Worm (Caenorhabditis elegans): ENCODE data around the gene Y113G7B.15.

Y113G7B.15 gene

ce11 chrV:20196671-20197070, 37.0 kb downstream of the Y113G7B.15 start, which contains the start of gene ftr-1:
TSS of gene ftr-1 (plus strand) at chrV:20196971.
- TF ChIP-seq fax-1 (tag; optimal IDR thresholded peaks at IDR 0.05) (no peak), hlh-15 (tag; optimal IDR thresholded peaks at IDR 0.05) (no peak)

- TF ChIP-seq K09A11.1 (tag; optimal IDR thresholded peaks at IDR 0.05; ENCODE audit: insufficient read depth), result no peak
- no peak for TF ChIP-seq mec-3 (tag; optimal IDR thresholded peaks at IDR 0.05; ENCODE audit: borderline replicate concordance)
- no peak for TF ChIP-seq ceh-34 (tag; optimal IDR thresholded peaks at IDR 0.05)
- no peak for TF ChIP-seq odd-2 (tag; optimal IDR thresholded peaks at IDR 0.05)
- TF ChIP-seq pqm-1 (tag; optimal IDR thresholded peaks at IDR 0.05), result no peak
- no peak for TF ChIP-seq nhr-232 (tag; optimal IDR thresholded peaks at IDR 0.05)
- no peak for TF ChIP-seq dmd-4 (tag; optimal IDR thresholded peaks at IDR 0.05; ENCODE audit: borderline replicate concordance)
- no peak for TF ChIP-seq ama-1 (optimal IDR thresholded peaks at IDR 0.05)
- TF ChIP-seq lin-11 (tag; optimal IDR thresholded peaks at IDR 0.05), result no peak
- no peak for TF ChIP-seq zip-5 (tag; optimal IDR thresholded peaks at IDR 0.05)
- TF ChIP-seq T23F11.4 (GFP tag; optimal IDR thresholded peaks at IDR 0.05), result no peak
- no peak for TF ChIP-seq pat-9 (tag; optimal IDR thresholded peaks at IDR 0.05)
Observed at ce11 chrV:20195451-20196036, 38.1 kb downstream of the Y113G7B.15 start, which contains the start of the genes srh-217 and Y113G7B.28. TSS of gene srh-217 (minus strand) at chrV:20195551. TSS of gene Y113G7B.28 (plus strand) at chrV:20195986.

ce11 chrV:20192102-20192880, 41.4 kb downstream of the Y113G7B.15 start, which contains the start of the genes fbxa-115 and Y113G7B.27:
TSS of gene fbxa-115 (minus strand) at chrV:20192152.
TSS of gene Y113G7B.27 (plus strand) at chrV:20192830.
- TF ChIP-seq F13H6.1 (tag; optimal IDR thresholded peaks at IDR 0.05) (no peak), ama-1 (optimal IDR thresholded peaks at IDR 0.05) (no peak), madf-2 (tag; optimal IDR thresholded peaks at IDR 0.05) (no peak), ceh-24 (tag; optimal IDR thresholded peaks at IDR 0.05) (no peak)

ce11 chrV:20188790-20189189, 44.9 kb downstream of the Y113G7B.15 start, which contains the start of gene fbxa-116:
TSS of gene fbxa-116 (minus strand) at chrV:20188890.
- no peak for TF ChIP-seq hlh-30 (tag; optimal IDR thresholded peaks at IDR 0.05; ENCODE audit: insufficient read depth)
- no peak for TF ChIP-seq hlh-6 (tag; optimal IDR thresholded peaks at IDR 0.05)
- no peak for TF ChIP-seq pqm-1 (tag; optimal IDR thresholded peaks at IDR 0.05)
- TF ChIP-seq dmd-4 (tag; optimal IDR thresholded peaks at IDR 0.05; ENCODE audit: borderline replicate concordance), result no peak
- TF ChIP-seq lin-11 (tag; optimal IDR thresholded peaks at IDR 0.05), result no peak
- no peak for TF ChIP-seq Y22D7AL.16 (tag; optimal IDR thresholded peaks at IDR 0.05)
- no peak for TF ChIP-seq eyg-1 (tag; optimal IDR thresholded peaks at IDR 0.05)
- TF ChIP-seq K02D7.2 (tag; optimal IDR thresholded peaks at IDR 0.05), result no peak
- no peak for TF ChIP-seq fkh-10 (GFP tag; optimal IDR thresholded peaks at IDR 0.05)
- no peak for TF ChIP-seq lim-6 (tag; optimal IDR thresholded peaks at IDR 0.05)
- no peak for TF ChIP-seq npax-4 (tag; optimal IDR thresholded peaks at IDR 0.05)
- no peak for TF ChIP-seq C08G9.2 (tag; optimal IDR thresholded peaks at IDR 0.05)
- TF ChIP-seq ceh-48 (tag; optimal IDR thresholded peaks at IDR 0.05), result no peak

ce11 chrV:20186579-20186978, 47.1 kb downstream of the Y113G7B.15 start, which contains the start of gene srz-16:
TSS of gene srz-16 (minus strand) at chrV:20186679.
- TF ChIP-seq ztf-16 (tag; optimal IDR thresholded peaks at IDR 0.05) (no peak), pha-4 (tag; optimal IDR thresholded peaks at IDR 0.05) (no peak)

- no peak for TF ChIP-seq hlh-6 (tag; optimal IDR thresholded peaks at IDR 0.05)
- TF ChIP-seq ceh-22 (tag; optimal IDR thresholded peaks at IDR 0.05), result no peak
- no peak for TF ChIP-seq F13H6.1 (tag; optimal IDR thresholded peaks at IDR 0.05)
- TF ChIP-seq hlh-13 (GFP tag; optimal IDR thresholded peaks at IDR 0.05), result no peak
- no peak for TF ChIP-seq unc-86 (tag; optimal IDR thresholded peaks at IDR 0.05)
- TF ChIP-seq ceh-18 (tag; optimal IDR thresholded peaks at IDR 0.05), result no peak
- TF ChIP-seq ceh-14 (tag; optimal IDR thresholded peaks at IDR 0.05), result no peak
- TF ChIP-seq pros-1 (tag; optimal IDR thresholded peaks at IDR 0.05), result no peak
- TF ChIP-seq ceh-9 (tag; optimal IDR thresholded peaks at IDR 0.05), result no peak
- TF ChIP-seq ztf-16 (tag; optimal IDR thresholded peaks at IDR 0.05), result no peak
- TF ChIP-seq ama-1 (optimal IDR thresholded peaks at IDR 0.05), result no peak
- no peak for TF ChIP-seq ceh-24 (tag; optimal IDR thresholded peaks at IDR 0.05)
- TF ChIP-seq ceh-34 (tag; optimal IDR thresholded peaks at IDR 0.05), result no peak
- TF ChIP-seq Y22D7AL.16 (tag; optimal IDR thresholded peaks at IDR 0.05), result no peak
- no peak for TF ChIP-seq ceh-6 (GFP tag; optimal IDR thresholded peaks at IDR 0.05)
- no peak for TF ChIP-seq pha-4 (tag; optimal IDR thresholded peaks at IDR 0.05)
- TF ChIP-seq ref-2 (tag; optimal IDR thresholded peaks at IDR 0.05), result no peak
Observed at ce11 chrV:20182311-20182710, 51.3 kb downstream of the Y113G7B.15 start.

Data from whole organism, late embryonic.